Worm (Caenorhabditis elegans): ENCODE data around the gene cox-15.

The cox-15 gene

ce11 chrII:11240963-11241362, 6.2 kb upstream of the cox-15 start:
- TF ChIP-seq lin-38 (GFP tag; IDR thresholded peaks at IDR 0.05): peak; percentile 36; the same call in 1 of the 2 replicates
- TF ChIP-seq fkh-10 (GFP tag; optimal IDR thresholded peaks at IDR 0.05): no peak
- peak; percentile 68 for TF ChIP-seq aha-1 (tag)

- TF ChIP-seq set-16 (GFP tag; IDR thresholded peaks at IDR 0.05) (peak; percentile 53), hif-1 (tag; optimal IDR thresholded peaks at IDR 0.05) (no peak)
These were observed 5.5 kb upstream of the cox-15 start for ce11 chrII:11240214-11240613.

DNA sequence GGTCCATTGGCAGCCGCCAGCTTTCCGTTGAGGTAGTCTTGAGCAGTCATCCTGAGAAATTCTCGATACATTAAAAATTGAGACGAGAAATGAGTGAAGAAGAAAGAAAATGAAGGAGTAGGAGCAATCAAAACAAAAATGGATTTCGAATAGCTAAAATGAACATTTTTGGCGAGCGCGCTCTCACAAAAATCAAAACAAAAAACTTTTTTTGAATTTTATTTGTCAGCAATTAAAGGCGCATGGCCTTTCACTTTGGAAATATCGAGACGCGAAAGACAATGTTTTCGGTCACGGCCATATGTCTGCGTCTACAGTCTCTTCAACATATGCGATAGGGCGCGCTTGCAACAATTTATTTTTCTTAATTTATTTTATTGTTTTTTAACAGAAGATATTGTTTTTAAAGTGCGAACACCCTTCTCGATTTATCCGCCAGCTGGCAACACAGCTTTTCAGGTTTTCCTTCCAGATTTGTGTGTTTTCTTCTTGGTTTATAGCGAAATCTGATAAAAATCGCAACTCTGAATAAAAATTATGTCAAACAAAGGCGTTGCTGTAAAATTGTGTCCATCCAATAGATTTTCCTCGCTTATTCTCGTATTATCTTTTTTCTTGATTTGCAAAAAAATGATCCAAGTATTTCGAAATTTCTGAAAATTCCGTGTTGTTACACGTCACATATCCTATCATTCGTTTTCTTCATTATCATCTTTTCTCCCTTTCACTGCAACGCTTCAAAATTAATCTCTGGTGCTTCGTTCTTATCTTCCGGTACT, 4.3 kb upstream of the cox-15 start, which contains the start of the genes rpn-9 and T06D8.9:
Gene rpn-9, minus strand, starts transcription at position 51 of the 779 bp plus-strand sequence.
Gene T06D8.9, plus strand, starts transcription at position 729 of the 779 bp plus-strand sequence.
- peak; percentile 36 for TF ChIP-seq nhr-6 (tag; optimal IDR thresholded peaks at IDR 0.05)
- no peak for TF ChIP-seq ZK546.5 (tag; optimal IDR thresholded peaks at IDR 0.05)
- TF ChIP-seq ceh-28 (tag; optimal IDR thresholded peaks at IDR 0.05): no peak
- no peak for TF ChIP-seq pha-4 (GFP tag; IDR thresholded peaks at IDR 0.05)
- peak; percentile 98 for TF ChIP-seq pha-4 (tag; optimal IDR thresholded peaks at IDR 0.05)
- TF ChIP-seq duxl-1 (tag; optimal IDR thresholded peaks at IDR 0.05; ENCODE audit: poor library complexity): no peak
- TF ChIP-seq fkh-10 (GFP tag; optimal IDR thresholded peaks at IDR 0.05): peak; percentile 19
- TF ChIP-seq Y105C5A.15 (GFP tag; IDR thresholded peaks at IDR 0.05): no peak
- TF ChIP-seq unc-39 (tag; optimal IDR thresholded peaks at IDR 0.05): no peak
- peak; percentile 36 for TF ChIP-seq nhr-102 (tag; optimal IDR thresholded peaks at IDR 0.05)
- no peak for TF ChIP-seq F37D6.2 (tag; optimal IDR thresholded peaks at IDR 0.05)
- TF ChIP-seq mdl-1 (tag; optimal IDR thresholded peaks at IDR 0.05): peak in 1 of 2 experiments; percentile 61
- peak in 1 of 2 experiments; percentile 68 for TF ChIP-seq hif-1 (tag; optimal IDR thresholded peaks at IDR 0.05)
- TF ChIP-seq daf-12 (tag; optimal IDR thresholded peaks at IDR 0.05): no peak
- peak; percentile 97 for TF ChIP-seq lin-38 (GFP tag; IDR thresholded peaks at IDR 0.05)
- TF ChIP-seq lir-3 (tag; optimal IDR thresholded peaks at IDR 0.05): no peak
- TF ChIP-seq daf-8 (GFP tag; IDR thresholded peaks at IDR 0.05): no peak
- peak; percentile 91 for TF ChIP-seq mep-1 (tag; optimal IDR thresholded peaks at IDR 0.05)
- peak; percentile 40 for TF ChIP-seq nhr-11 (tag; optimal IDR thresholded peaks at IDR 0.05)
- TF ChIP-seq lin-13 (GFP tag; optimal IDR thresholded peaks at IDR 0.05): peak; percentile 87
- no peak for TF ChIP-seq attf-4 (tag; optimal IDR thresholded peaks at IDR 0.05)
- no peak for TF ChIP-seq nhr-25 (tag; optimal IDR thresholded peaks at IDR 0.05; ENCODE audit: borderline replicate concordance, insufficient read depth)
- TF ChIP-seq mes-2 (tag; optimal IDR thresholded peaks at IDR 0.05; ENCODE audit: poor library complexity, severe bottlenecking): peak; percentile 92
- TF ChIP-seq nhr-77 (tag; optimal IDR thresholded peaks at IDR 0.05): peak; percentile 72
- TF ChIP-seq egl-27 (tag; optimal IDR thresholded peaks at IDR 0.05): no peak
- TF ChIP-seq F44E2.7 (GFP tag; IDR thresholded peaks at IDR 0.05): no peak
- TF ChIP-seq ceh-44 (GFP tag; IDR thresholded peaks at IDR 0.05): peak; percentile 41; the same call in 1 of the 2 replicates
- TF ChIP-seq jun-1 (tag; optimal IDR thresholded peaks at IDR 0.05): no peak
- no peak for TF ChIP-seq Y75B8A.6 (GFP tag; IDR thresholded peaks at IDR 0.05)
- peak; percentile 77 for TF ChIP-seq hlh-11 (tag; optimal IDR thresholded peaks at IDR 0.05)
- peak; percentile 71 for TF ChIP-seq dpl-1 (GFP tag; optimal IDR thresholded peaks at IDR 0.05)
- peak; percentile 25 to 93 for TF ChIP-seq lsy-2 (tag; optimal IDR thresholded peaks at IDR 0.05)
- peak; percentile 92 for TF ChIP-seq hlh-30 (tag; optimal IDR thresholded peaks at IDR 0.05; ENCODE audit: insufficient read depth)
- TF ChIP-seq nhr-10 (tag; optimal IDR thresholded peaks at IDR 0.05): no peak
- TF ChIP-seq unc-130 (GFP tag; optimal IDR thresholded peaks at IDR 0.05): peak; percentile 92
- peak; percentile 14 for TF ChIP-seq F49E8.2 (tag; optimal IDR thresholded peaks at IDR 0.05; ENCODE audit: borderline replicate concordance)
- peak; percentile 61 for TF ChIP-seq nhr-28 (tag; optimal IDR thresholded peaks at IDR 0.05)
- TF ChIP-seq unc-62 (GFP tag; optimal IDR thresholded peaks at IDR 0.05 in 1 of 2): no peak
- no peak for TF ChIP-seq unc-62 (tag; optimal IDR thresholded peaks at IDR 0.05)
- TF ChIP-seq daf-16 (GFP tag; optimal IDR thresholded peaks at IDR 0.05): peak in 1 of 2 experiments; percentile 30
- peak; percentile 73 for TF ChIP-seq daf-16 (tag; optimal IDR thresholded peaks at IDR 0.05)
- no peak for TF ChIP-seq set-16 (GFP tag; IDR thresholded peaks at IDR 0.05)
- peak; percentile 35 for TF ChIP-seq snpc-4 (tag; optimal IDR thresholded peaks at IDR 0.05)
- TF ChIP-seq rbr-2 (tag; optimal IDR thresholded peaks at IDR 0.05): peak; percentile 70
- no peak for TF ChIP-seq zip-2 (tag; optimal IDR thresholded peaks at IDR 0.05)

Measured in whole organism, L4 larva.